Worm (Caenorhabditis elegans) whole organism, L4/young adult: ENCODE data around the gene EEED8.2.

ENCODE experiments used
- W03F9.2 ChIP-seq: fragments of 150-350 bp; optimal IDR thresholded peaks from 2 replicates; lab custom pipeline; 2014; ENCODE audit warnings: missing biosample characterization, missing genetic modification characterization
- dao-5 ChIP-seq: sonication (generic microtip); optimal IDR thresholded peaks from 2 replicates; lab custom pipeline; 2016; ENCODE audit warnings: missing genotype, missing genetic modification characterization, moderate library complexity, missing compliant biosample characterization
- him-1 ChIP-seq: sonication (generic microtip); optimal IDR thresholded peaks from 2 replicates; lab custom pipeline; 2016; ENCODE audit warnings: missing genotype, missing genetic modification reagents, missing genetic modification characterization, missing compliant biosample characterization

DNA sequence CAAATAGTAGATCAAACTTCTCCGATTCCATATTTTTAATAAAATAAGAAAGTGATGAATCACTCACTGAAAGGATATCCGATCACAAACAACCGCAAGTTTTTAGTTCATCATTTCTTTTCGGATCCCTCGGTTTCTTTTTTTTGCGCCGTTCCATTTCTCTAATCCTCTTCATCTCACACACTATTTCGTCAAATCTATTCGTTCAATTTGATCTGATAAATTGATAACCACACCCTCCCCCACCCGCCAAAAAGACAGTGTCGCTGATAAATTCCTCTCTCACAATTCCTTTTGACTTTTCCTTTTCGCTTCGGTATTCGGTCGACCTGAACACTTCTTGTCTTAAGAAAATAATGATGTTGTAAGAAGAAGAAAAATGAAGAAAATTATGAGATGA is 43.0 kb downstream of the EEED8.2 start:
- no peak for TF ChIP-seq W03F9.2 (tag; lab: Kevin White, UChicago)
- no peak for TF ChIP-seq him-1 (tag; lab: Kevin White, UChicago)
- TF ChIP-seq dao-5 = no peak
